Fruit fly (Drosophila melanogaster) whole organism, prepupa: Measurements from ENCODE around the gene CG4452.

Source experiments
- Blimp-1 ChIP-seq: fragments of 200-800 bp; sonication (Bioruptor generic); optimal IDR thresholded peaks from 3 replicates; lab custom pipeline; 2017; ENCODE audit warnings: missing biosample characterization, missing genetic modification characterization, mild to moderate bottlenecking, moderate library complexity, missing genetic modification reagents
- CG11902 ChIP-seq: fragments of 200-800 bp; sonication (Bioruptor generic); optimal IDR thresholded peaks from 3 replicates; lab custom pipeline; 2016; ENCODE audit warnings: missing biosample characterization, missing genetic modification characterization
- CG15336 ChIP-seq: fragments of 200-800 bp; sonication (Bioruptor generic); IDR thresholded peaks from 2 replicates; pipeline ENCODE4 v1.3.6; 2022; ENCODE audit warnings: missing biosample characterization, missing genetic modification characterization
- CG1621 ChIP-seq: fragments of 200-800 bp; sonication (Bioruptor generic); optimal IDR thresholded peaks from 3 replicates; lab custom pipeline; 2018; ENCODE audit warnings: missing biosample characterization, mild to moderate bottlenecking, missing genetic modification characterization
- CG16779 ChIP-seq: fragments of 200-800 bp; sonication (Bioruptor generic); optimal IDR thresholded peaks from 3 replicates; lab custom pipeline; 2017; ENCODE audit warnings: missing biosample characterization, mild to moderate bottlenecking, missing genetic modification characterization
- CG3032 ChIP-seq: fragments of 200-800 bp; optimal IDR thresholded peaks from 2 replicates; lab custom pipeline; 2019; ENCODE audit warnings: missing biosample characterization, mild to moderate bottlenecking, missing genetic modification characterization, moderate library complexity
- CG32006 ChIP-seq: fragments of 200-800 bp; sonication (Bioruptor generic); optimal IDR thresholded peaks from 3 replicates; lab custom pipeline; 2017; ENCODE audit warnings: missing biosample characterization, mild to moderate bottlenecking, missing genetic modification characterization
- CG34406 ChIP-seq: fragments of 200-800 bp; sonication (Bioruptor generic); optimal IDR thresholded peaks from 3 replicates; lab custom pipeline; 2016; ENCODE audit warnings: missing biosample characterization, missing genetic modification characterization
- CG4318 ChIP-seq: fragments of 200-800 bp; sonication (Bioruptor generic); optimal IDR thresholded peaks from 3 replicates; lab custom pipeline; 2017; ENCODE audit warnings: missing biosample characterization, mild to moderate bottlenecking, missing genetic modification characterization
- CG6163 ChIP-seq: fragments of 200-800 bp; sonication (Bioruptor generic); IDR thresholded peaks from 3 replicates; pipeline ENCODE4 v1.3.6; 2022; ENCODE audit warnings: missing biosample characterization, missing genetic modification characterization
- CG6276 ChIP-seq: fragments of 200-800 bp; sonication (Bioruptor generic); optimal IDR thresholded peaks from 2 replicates; lab custom pipeline; 2017; ENCODE audit warnings: missing biosample characterization, mild to moderate bottlenecking, missing genetic modification characterization
- CG6808 ChIP-seq: fragments of 200-800 bp; sonication (Bioruptor generic); optimal IDR thresholded peaks from 3 replicates; lab custom pipeline; 2017; ENCODE audit warnings: missing biosample characterization, missing genetic modification characterization, mild to moderate bottlenecking, moderate library complexity, missing genetic modification reagents
- CG6854 ChIP-seq: fragments of 200-800 bp; sonication (Bioruptor generic); optimal IDR thresholded peaks from 2 replicates; lab custom pipeline; 2017; ENCODE audit warnings: missing biosample characterization, mild to moderate bottlenecking, missing genetic modification characterization
- CG7368 ChIP-seq: fragments of 200-800 bp; sonication (Bioruptor generic); optimal IDR thresholded peaks from 3 replicates; lab custom pipeline; 2016; ENCODE audit warnings: missing biosample characterization, missing genetic modification characterization
- CG9139 ChIP-seq: fragments of 200-800 bp; sonication (Bioruptor generic); optimal IDR thresholded peaks from 3 replicates; lab custom pipeline; 2017; ENCODE audit warnings: missing biosample characterization, mild to moderate bottlenecking, missing genetic modification characterization
- Eip75B ChIP-seq: fragments of 200-800 bp; sonication (Bioruptor generic); optimal IDR thresholded peaks from 3 replicates; lab custom pipeline; 2016; ENCODE audit warnings: missing biosample characterization, missing genetic modification characterization
- Eip78C ChIP-seq: fragments of 200-800 bp; sonication (Bioruptor generic); peaks from one replicate; lab custom pipeline; 2016; ENCODE audit warnings: missing biosample characterization, missing genetic modification characterization
- Eip93F ChIP-seq: fragments of 200-800 bp; sonication (Bioruptor generic); optimal IDR thresholded peaks from 2 replicates; lab custom pipeline; 2016; ENCODE audit warnings: missing biosample characterization, mild to moderate bottlenecking, missing genetic modification characterization
- Ets96B ChIP-seq: fragments of 200-800 bp; optimal IDR thresholded peaks from 2 replicates; lab custom pipeline; 2019; ENCODE audit warnings: missing biosample characterization, mild to moderate bottlenecking, missing genetic modification characterization, moderate library complexity
- Hr38 ChIP-seq: sonication (Bioruptor generic); optimal IDR thresholded peaks from 2 replicates; lab custom pipeline; 2016; ENCODE audit warnings: missing biosample characterization, missing genetic modification characterization
- Hr39 ChIP-seq: fragments of 200-800 bp; sonication (Bioruptor generic); optimal IDR thresholded peaks from 2 replicates; lab custom pipeline; 2016; ENCODE audit warnings: missing biosample characterization, missing genetic modification characterization
- Lpt ChIP-seq: fragments of 200-800 bp; sonication (Bioruptor generic); optimal IDR thresholded peaks from 3 replicates; lab custom pipeline; 2016; ENCODE audit warnings: missing biosample characterization, missing genetic modification characterization
- Sox14 ChIP-seq: fragments of 200-800 bp; sonication (Bioruptor generic); optimal IDR thresholded peaks from 3 replicates; lab custom pipeline; 2016; ENCODE audit warnings: missing biosample characterization, missing genetic modification characterization
- Sox15 ChIP-seq: fragments of 200-800 bp; sonication (Bioruptor generic); optimal IDR thresholded peaks from 3 replicates; lab custom pipeline; 2016; ENCODE audit warnings: missing biosample characterization, missing genetic modification characterization
- achi ChIP-seq: fragments of 200-800 bp; sonication (Bioruptor generic); optimal IDR thresholded peaks from 3 replicates; lab custom pipeline; 2016; ENCODE audit warnings: missing biosample characterization, missing genetic modification characterization
- acj6 ChIP-seq: fragments of 200-800 bp; sonication (Bioruptor generic); optimal IDR thresholded peaks from 3 replicates; lab custom pipeline; 2016; ENCODE audit warnings: missing biosample characterization, missing genetic modification characterization
- dac ChIP-seq: fragments of 200-800 bp; sonication (Bioruptor generic); optimal IDR thresholded peaks from 2 replicates; lab custom pipeline; 2017; ENCODE audit warnings: missing biosample characterization, mild to moderate bottlenecking, missing genetic modification characterization
- dsx ChIP-seq: fragments of 200-800 bp; optimal IDR thresholded peaks from 3 replicates; lab custom pipeline; 2019; ENCODE audit warnings: missing biosample characterization, mild to moderate bottlenecking, missing genetic modification characterization, moderate library complexity; ENCODE audit not compliant: poor library complexity, severe bottlenecking
- esn ChIP-seq: fragments of 200-800 bp; sonication (Bioruptor generic); optimal IDR thresholded peaks from 2 replicates; lab custom pipeline; 2016; ENCODE audit warnings: missing biosample characterization, mild to moderate bottlenecking, missing genetic modification characterization, moderate library complexity
- fd59A ChIP-seq: fragments of 200-800 bp; sonication (Bioruptor generic); optimal IDR thresholded peaks from 2 replicates; lab custom pipeline; 2017; ENCODE audit warnings: missing biosample characterization, mild to moderate bottlenecking, missing genetic modification characterization, missing genetic modification reagents
- fkh ChIP-seq: fragments of 200-800 bp; sonication (Bioruptor generic); optimal IDR thresholded peaks from 3 replicates; lab custom pipeline; 2017; ENCODE audit warnings: missing biosample characterization, mild to moderate bottlenecking, missing genetic modification characterization, moderate library complexity
- pdm3 ChIP-seq: fragments of 200-800 bp; sonication (Bioruptor generic); optimal IDR thresholded peaks from 3 replicates; lab custom pipeline; 2016; ENCODE audit warnings: missing biosample characterization, missing genetic modification characterization
- spab ChIP-seq: fragments of 200-800 bp; sonication (Bioruptor generic); optimal IDR thresholded peaks from 2 replicates; lab custom pipeline; 2017; ENCODE audit warnings: missing biosample characterization, mild to moderate bottlenecking, missing genetic modification characterization, missing genetic modification reagents
- ss ChIP-seq, 2 experiments: fragments of 200-800 bp; sonication (Bioruptor generic); optimal IDR thresholded peaks; 2 replicates in 1 of 2; 3 replicates in 1 of 2; lab custom pipeline; 2017 to 2018; ENCODE audit warnings: mild to moderate bottlenecking in 2 of 2, missing biosample characterization in 2 of 2, missing genetic modification characterization in 2 of 2, moderate library complexity in 1 of 2
- vri ChIP-seq: fragments of 200-800 bp; sonication (Bioruptor generic); optimal IDR thresholded peaks from 3 replicates; lab custom pipeline; 2016; ENCODE audit warnings: missing biosample characterization, mild to moderate bottlenecking, missing genetic modification characterization

Gene CG4452

dm6 chr3L:9399013-9399750 is 32.0 kb downstream of the CG4452 start, which contains the start of gene CG4080 (continued):
- TF ChIP-seq Sox15 (GFP tag; lab: Kevin White, UChicago) (no peak), CG15336 (no peak), Blimp-1 (no peak), fd59A (GFP tag; lab: Kevin White, UChicago) (no peak), CG11902 (GFP tag; lab: Kevin White, UChicago) (no peak), dsx (GFP tag; lab: Kevin White, UChicago) (peak; percentile 48), CG32006 (GFP tag; lab: Kevin White, UChicago) (no peak), Eip78C (GFP tag; lab: Kevin White, UChicago) (peak; percentile 79), spab (GFP tag; lab: Kevin White, UChicago) (no peak), fkh (GFP tag; lab: Kevin White, UChicago) (peak; percentile 82), Eip75B (GFP tag; lab: Kevin White, UChicago) (peak; percentile 7), Hr38 (GFP tag; lab: Kevin White, UChicago) (no peak), CG1621 (tag; lab: Kevin White, UChicago) (peak; percentile 30), CG4318 (GFP tag; lab: Kevin White, UChicago) (no peak), Hr39 (GFP tag; lab: Kevin White, UChicago) (no peak), CG16779 (tag; lab: Kevin White, UChicago) (peak; percentile 43), CG6276 (no peak), CG7368 (no peak), Eip93F (GFP tag; lab: Kevin White, UChicago) (peak; percentile 61)
- TF ChIP-seq, all 60 proteins: peak for 21

dm6 chr3L:9399855-9400254 is 32.7 kb downstream of the CG4452 start:
- peak; percentile 55 for TF ChIP-seq CG1621 (tag; lab: Kevin White, UChicago)
- TF ChIP-seq achi (GFP tag; lab: Kevin White, UChicago), result no peak
- TF ChIP-seq Sox14 (GFP tag; lab: Kevin White, UChicago), result peak; percentile 13

dm6 chr3L:9400697-9401353 is 33.6 kb downstream of the CG4452 start:
- TF ChIP-seq CG6854 (GFP tag; lab: Kevin White, UChicago), result no peak
- no peak for TF ChIP-seq pdm3 (GFP tag; lab: Kevin White, UChicago)
- peak; percentile 43; the same call in 1 of the 2 replicates for TF ChIP-seq CG15336
- TF ChIP-seq CG4318 (GFP tag; lab: Kevin White, UChicago), result no peak
- TF ChIP-seq CG3032 (tag; lab: Kevin White, UChicago), result no peak
- TF ChIP-seq Eip75B (GFP tag; lab: Kevin White, UChicago), result no peak
- TF ChIP-seq CG1621 (tag; lab: Kevin White, UChicago), result peak; percentile 58
- TF ChIP-seq CG6163, result 0 out of 3 replicates have a peak, but pooled peaks have one; percentile 24
- no peak for TF ChIP-seq CG6808 (GFP tag; lab: Kevin White, UChicago)

- TF ChIP-seq CG6163 (peak; percentile 56; the same call in 2 of the 3 replicates), ss (GFP tag; optimal IDR thresholded peaks at IDR 0.05; lab: Kevin White, UChicago) (peak; percentile 44 to 72), Ets96B (tag; lab: Kevin White, UChicago) (no peak), CG1621 (tag; lab: Kevin White, UChicago) (peak; percentile 30), CG34406 (no peak), dac (no peak), CG16779 (tag; lab: Kevin White, UChicago) (peak; percentile 15), fkh (GFP tag; lab: Kevin White, UChicago) (peak; percentile 1), vri (GFP tag; lab: Kevin White, UChicago) (peak; percentile 67), Lpt (GFP tag; lab: Kevin White, UChicago) (no peak), CG9139 (GFP tag; lab: Kevin White, UChicago) (peak; percentile 13), acj6 (GFP tag; lab: Kevin White, UChicago) (no peak), esn (no peak), CG4318 (GFP tag; lab: Kevin White, UChicago) (no peak)
- TF ChIP-seq, all 60 proteins: peak for 7
Measured at dm6 chr3L:9401354-9402156, 34.4 kb downstream of the CG4452 start.
